Fruit fly (Drosophila melanogaster) whole organism, embryonic: ENCODE measurements around the gene GstT4.

Experiments used
- Abd-B ChIP-seq: fragments of 200-800 bp; sonication (Bioruptor generic); optimal IDR thresholded peaks from 2 replicates; lab custom pipeline; 2018; ENCODE audit warnings: missing biosample characterization, mild to moderate bottlenecking, missing genetic modification characterization, moderate library complexity
- BEAF-32 ChIP-seq: fragments of 200-800 bp; sonication (Bioruptor generic); optimal IDR thresholded peaks from 3 replicates; lab custom pipeline; 2017; ENCODE audit warnings: missing biosample characterization, missing genetic modification characterization, mild to moderate bottlenecking, moderate library complexity, missing genetic modification reagents
- BtbVII ChIP-seq: fragments of 200-800 bp; sonication (Bioruptor generic); optimal IDR thresholded peaks from 3 replicates; lab custom pipeline; 2017; ENCODE audit warnings: missing biosample characterization, mild to moderate bottlenecking, missing genetic modification characterization
- CG10462 ChIP-seq: fragments of 200-800 bp; sonication (Bioruptor generic); optimal IDR thresholded peaks from 2 replicates; lab custom pipeline; 2016; ENCODE audit warnings: missing biosample characterization, missing genetic modification characterization
- CG10543 ChIP-seq: fragments of 200-800 bp; sonication (Bioruptor generic); optimal IDR thresholded peaks from 3 replicates; lab custom pipeline; 2017; ENCODE audit warnings: missing biosample characterization, mild to moderate bottlenecking, missing genetic modification characterization, moderate library complexity
- CG11085 ChIP-seq: fragments of 200-800 bp; sonication (Bioruptor generic); IDR thresholded peaks from 2 replicates; pipeline ENCODE4 v1.3.6; 2022; ENCODE audit warnings: missing biosample characterization, missing genetic modification characterization
- CG12299 ChIP-seq: fragments of 200-800 bp; sonication (Bioruptor generic); optimal IDR thresholded peaks from 2 replicates; lab custom pipeline; 2018; ENCODE audit warnings: missing biosample characterization, mild to moderate bottlenecking, missing genetic modification characterization
- CG13296 ChIP-seq: fragments of 200-800 bp; sonication (Bioruptor generic); optimal IDR thresholded peaks from 3 replicates; lab custom pipeline; 2018; ENCODE audit warnings: missing biosample characterization, mild to moderate bottlenecking, missing genetic modification characterization
- CG14441 ChIP-seq: fragments of 200-800 bp; sonication (Bioruptor generic); IDR thresholded peaks from 2 replicates; pipeline ENCODE4 v1.3.6; 2022; ENCODE audit warnings: missing biosample characterization, missing genetic modification characterization
- CG1529 ChIP-seq: fragments of 200-800 bp; sonication (Bioruptor generic); optimal IDR thresholded peaks from 3 replicates; lab custom pipeline; 2018; ENCODE audit warnings: missing biosample characterization, missing genetic modification characterization
- CG15696 ChIP-seq: fragments of 200-800 bp; sonication (Bioruptor generic); optimal IDR thresholded peaks from 2 replicates; lab custom pipeline; 2019; ENCODE audit warnings: missing biosample characterization, mild to moderate bottlenecking, missing genetic modification characterization, moderate library complexity
- CG17829 ChIP-seq: fragments of 200-800 bp; optimal IDR thresholded peaks from 2 replicates; lab custom pipeline; 2019; ENCODE audit warnings: missing biosample characterization, mild to moderate bottlenecking, missing genetic modification characterization, moderate library complexity
- CG18599 ChIP-seq: fragments of 200-800 bp; sonication (Bioruptor generic); optimal IDR thresholded peaks from 3 replicates; lab custom pipeline; 2017; ENCODE audit warnings: missing biosample characterization, missing genetic modification characterization, mild to moderate bottlenecking, moderate library complexity, missing genetic modification reagents
- CG2129 ChIP-seq: fragments of 200-800 bp; sonication (Bioruptor generic); IDR thresholded peaks from 2 replicates; pipeline ENCODE4 v1.3.6; 2022; ENCODE audit warnings: missing biosample characterization, missing genetic modification characterization; ENCODE audit not compliant: partially characterized antibody
- CG3847 ChIP-seq: fragments of 200-800 bp; sonication (Bioruptor generic); IDR thresholded peaks from 2 replicates; pipeline ENCODE4 v1.3.6; 2022; ENCODE audit warnings: missing biosample characterization, missing genetic modification characterization
- CG4424 ChIP-seq: fragments of 200-800 bp; sonication (Bioruptor generic); optimal IDR thresholded peaks from 3 replicates; lab custom pipeline; 2016; ENCODE audit warnings: missing biosample characterization, missing genetic modification characterization
- CG6175 ChIP-seq: fragments of 200-800 bp; sonication (Bioruptor generic); IDR thresholded peaks from 3 replicates; pipeline ENCODE4 v1.3.6; 2022; ENCODE audit warnings: missing biosample characterization, missing genetic modification characterization
- CG7987 ChIP-seq: fragments of 200-800 bp; sonication (Bioruptor generic); optimal IDR thresholded peaks from 2 replicates; lab custom pipeline; 2018; ENCODE audit warnings: missing biosample characterization, mild to moderate bottlenecking, missing genetic modification characterization, moderate library complexity
- CG8089 ChIP-seq: fragments of 200-800 bp; sonication (Bioruptor generic); optimal IDR thresholded peaks from 3 replicates; lab custom pipeline; 2016; ENCODE audit warnings: missing biosample characterization, missing genetic modification characterization
- CG9437 ChIP-seq: fragments of 200-800 bp; sonication (Bioruptor generic); optimal IDR thresholded peaks from 2 replicates; lab custom pipeline; 2018; ENCODE audit warnings: missing biosample characterization, mild to moderate bottlenecking, missing genetic modification characterization
- Dip3 ChIP-seq: fragments of 200-800 bp; sonication (Bioruptor generic); optimal IDR thresholded peaks from 3 replicates; lab custom pipeline; 2016; ENCODE audit warnings: missing biosample characterization, missing genetic modification characterization
- E2f2 ChIP-seq: fragments of 200-800 bp; sonication (Bioruptor generic); IDR thresholded peaks from 2 replicates; pipeline ENCODE4 v1.3.6; 2022; ENCODE audit warnings: missing biosample characterization, missing genetic modification characterization
- Ets65A ChIP-seq: fragments of 200-800 bp; sonication (Bioruptor generic); peaks from one replicate; lab custom pipeline; 2016; ENCODE audit warnings: missing biosample characterization, missing genetic modification characterization
- Ets97D ChIP-seq: fragments of 200-800 bp; sonication (Bioruptor generic); optimal IDR thresholded peaks from 3 replicates; lab custom pipeline; 2016; ENCODE audit warnings: missing biosample characterization, missing genetic modification characterization
- Hsf ChIP-seq: fragments of 200-800 bp; sonication (Bioruptor generic); optimal IDR thresholded peaks from 3 replicates; lab custom pipeline; 2016; ENCODE audit warnings: missing biosample characterization, missing genetic modification characterization
- MTF-1 ChIP-seq: fragments of 200-800 bp; sonication (Bioruptor generic); optimal IDR thresholded peaks from 2 replicates; lab custom pipeline; 2018; ENCODE audit warnings: missing biosample characterization, mild to moderate bottlenecking, missing genetic modification characterization, borderline replicate concordance
- Mad ChIP-seq: fragments of 200-800 bp; sonication (Bioruptor generic); optimal IDR thresholded peaks from 2 replicates; lab custom pipeline; 2016; ENCODE audit warnings: missing biosample characterization, missing genetic modification characterization
- Nf-YB ChIP-seq: fragments of 200-800 bp; sonication (Bioruptor generic); optimal IDR thresholded peaks from 3 replicates; lab custom pipeline; 2019; ENCODE audit warnings: missing biosample characterization, mild to moderate bottlenecking, missing genetic modification characterization, moderate library complexity
- Poxn ChIP-seq: fragments of 200-800 bp; sonication (Bioruptor generic); IDR thresholded peaks from 2 replicates; pipeline ENCODE4 v1.3.6; 2022; ENCODE audit warnings: missing biosample characterization, missing genetic modification characterization
- Ptx1 ChIP-seq: fragments of 200-800 bp; sonication (Bioruptor generic); IDR thresholded peaks from 2 replicates; pipeline ENCODE4 v1.3.6; 2022; ENCODE audit warnings: missing biosample characterization, missing genetic modification characterization
- Rfx ChIP-seq: fragments of 200-800 bp; sonication (Bioruptor generic); IDR thresholded peaks from 2 replicates; pipeline ENCODE4 v1.3.6; 2022; ENCODE audit warnings: missing biosample characterization, missing genetic modification characterization
- Scr ChIP-seq: fragments of 200-800 bp; sonication (Bioruptor generic); IDR thresholded peaks from 2 replicates; pipeline ENCODE4 v1.3.6; 2022; ENCODE audit warnings: missing biosample characterization, missing genetic modification characterization; ENCODE audit not compliant: partially characterized antibody
- Sox100B ChIP-seq: fragments of 200-800 bp; sonication (Bioruptor generic); optimal IDR thresholded peaks from 3 replicates; lab custom pipeline; 2018; ENCODE audit warnings: missing biosample characterization, mild to moderate bottlenecking, missing genetic modification characterization
- Spps ChIP-seq: fragments of 200-800 bp; sonication (Bioruptor generic); optimal IDR thresholded peaks from 2 replicates; lab custom pipeline; 2018; ENCODE audit warnings: missing biosample characterization, mild to moderate bottlenecking, missing genetic modification characterization
- dimm ChIP-seq: fragments of 200-800 bp; sonication (Bioruptor generic); IDR thresholded peaks from 2 replicates; pipeline ENCODE4 v1.3.6; 2022; ENCODE audit warnings: missing biosample characterization, missing genetic modification characterization
- fd96Cb ChIP-seq: fragments of 200-800 bp; sonication (Bioruptor generic); optimal IDR thresholded peaks from 2 replicates; lab custom pipeline; 2018; ENCODE audit warnings: missing biosample characterization, mild to moderate bottlenecking, missing genetic modification characterization, moderate library complexity
- fu2 ChIP-seq: fragments of 200-800 bp; sonication (Bioruptor generic); optimal IDR thresholded peaks from 2 replicates; lab custom pipeline; 2016; ENCODE audit warnings: missing biosample characterization, missing genetic modification characterization
- gem ChIP-seq: fragments of 200-800 bp; sonication (Bioruptor generic); optimal IDR thresholded peaks from 2 replicates; lab custom pipeline; 2019; ENCODE audit warnings: missing biosample characterization, mild to moderate bottlenecking, missing genetic modification characterization, moderate library complexity
- grn ChIP-seq: fragments of 200-800 bp; sonication (Bioruptor generic); optimal IDR thresholded peaks from 3 replicates; lab custom pipeline; 2017; ENCODE audit warnings: missing biosample characterization, missing genetic modification characterization
- hb ChIP-seq: fragments of 200-800 bp; sonication (Bioruptor generic); IDR thresholded peaks from 3 replicates; pipeline ENCODE4 v1.3.6; 2022; ENCODE audit warnings: missing biosample characterization, missing genetic modification characterization; ENCODE audit not compliant: partially characterized antibody
- lov ChIP-seq, 2 experiments: fragments of 200-800 bp in 1 of 2; fragments of >200 bp in 1 of 2; sonication (Bioruptor generic) in 1 of 2; IDR thresholded peaks in 1 of 2; optimal IDR thresholded peaks in 1 of 2; 2 replicates in 1 of 2; 3 replicates in 1 of 2; pipeline versions ENCODE4 v1.3.6 to Lab custom; 2017 to 2022; ENCODE audit warnings: missing biosample characterization in 1 of 2, missing genetic modification characterization in 1 of 2
- nom ChIP-seq: fragments of 200-800 bp; sonication (Bioruptor generic); optimal IDR thresholded peaks from 2 replicates; lab custom pipeline; 2017; ENCODE audit warnings: missing biosample characterization, missing genetic modification characterization, mild to moderate bottlenecking, moderate library complexity, missing genetic modification reagents
- ranshi ChIP-seq: fragments of 200-800 bp; sonication (Bioruptor generic); IDR thresholded peaks from 2 replicates; pipeline ENCODE4 v1.3.6; 2022; ENCODE audit warnings: missing biosample characterization, missing genetic modification characterization
- sisA ChIP-seq: fragments of 200-800 bp; sonication (Bioruptor generic); IDR thresholded peaks from 2 replicates; pipeline ENCODE4 v1.3.6; 2022; ENCODE audit warnings: missing biosample characterization, missing genetic modification characterization
- slp2 ChIP-seq: fragments of 200-800 bp; sonication (Bioruptor generic); optimal IDR thresholded peaks from 2 replicates; lab custom pipeline; 2016; ENCODE audit warnings: missing biosample characterization, missing genetic modification characterization
- ssp ChIP-seq: fragments of 200-800 bp; sonication (Bioruptor generic); IDR thresholded peaks from 2 replicates; pipeline ENCODE4 v1.3.6; 2022; ENCODE audit warnings: missing biosample characterization, missing genetic modification characterization
- trh ChIP-seq: fragments of 200-800 bp; sonication (Bioruptor generic); optimal IDR thresholded peaks from 2 replicates; lab custom pipeline; 2016; ENCODE audit warnings: missing biosample characterization, missing genetic modification characterization
- vnd ChIP-seq: fragments of 200-800 bp; sonication (Bioruptor generic); IDR thresholded peaks from 3 replicates; pipeline ENCODE4 v1.3.6; 2022; ENCODE audit warnings: missing biosample characterization, missing genetic modification characterization; ENCODE audit not compliant: partially characterized antibody

Gene GstT4

dm6 chrX:13384583-13385342 is 19.8 kb upstream of the GstT4 start, which contains the start of the genes Rbp1-like and Tim9a:
Rbp1-like (minus strand) TSS chrX:13384877.
Tim9a (plus strand) TSS chrX:13385210.
- TF ChIP-seq Ptx1 (GFP tag; lab: Robert Waterston, UW) (0 out of 2 replicates have a peak, but pooled peaks have one; percentile 8), Mad (GFP tag; lab: Kevin White, UChicago) (peak; percentile 15), E2f2 (GFP tag; lab: Robert Waterston, UW) (peak; percentile 57), CG13296 (GFP tag; lab: Kevin White, UChicago) (peak; percentile 41), grn (GFP tag; lab: Kevin White, UChicago) (no peak), Poxn (GFP tag; lab: Robert Waterston, UW) (no peak), BEAF-32 (GFP tag; lab: Kevin White, UChicago) (peak; percentile 91), fd96Cb (tag; lab: Kevin White, UChicago) (no peak), CG18599 (GFP tag; lab: Kevin White, UChicago) (peak; percentile 63), CG3847 (peak; percentile 55), ssp (peak; percentile 42; the same call in 1 of the 2 replicates), Nf-YB (peak; percentile 41), Rfx (GFP tag; lab: Robert Waterston, UW) (peak; percentile 56), BtbVII (GFP tag; lab: Kevin White, UChicago) (peak; percentile 5), CG12299 (tag; lab: Kevin White, UChicago) (no peak), vnd (GFP tag; lab: Robert Waterston, UW) (peak; percentile 76), CG10462 (GFP tag; lab: Kevin White, UChicago) (no peak), Hsf (GFP tag; lab: Kevin White, UChicago) (peak; percentile 9), CG8089 (GFP tag; lab: Kevin White, UChicago) (no peak), Abd-B (peak; percentile 19), Ets97D (GFP tag; lab: Kevin White, UChicago) (peak; percentile 36), trh (GFP tag; lab: Kevin White, UChicago) (no peak), MTF-1 (GFP tag; lab: Kevin White, UChicago) (no peak), CG15696 (peak; percentile 34), CG11085 (GFP tag; lab: Robert Waterston, UW) (no peak), CG14441 (GFP tag; lab: Robert Waterston, UW) (no peak), gem (tag; lab: Kevin White, UChicago) (peak; percentile 53), Ets65A (peak; percentile 41), hb (GFP tag; lab: Robert Waterston, UW) (peak; percentile 45; the same call in 2 of the 3 replicates), CG10543 (GFP tag; lab: Kevin White, UChicago) (peak; percentile 61), sisA (no peak), Dip3 (no peak), CG2129 (GFP tag; lab: Robert Waterston, UW) (peak; percentile 54), CG7987 (GFP tag; lab: Kevin White, UChicago) (peak; percentile 13), Spps (no peak), dimm (GFP tag; lab: Robert Waterston, UW) (no peak), ranshi (GFP tag; lab: Robert Waterston, UW) (0 out of 2 replicates have a peak, but pooled peaks have one; percentile 12), CG1529 (GFP tag; lab: Kevin White, UChicago) (no peak), CG9437 (GFP tag; lab: Kevin White, UChicago) (peak; percentile 62), lov (optimal IDR thresholded peaks at IDR 0.05; lab: Kevin White, UChicago) (no peak), lov (GFP tag; IDR thresholded peaks at IDR 0.05; lab: Robert Waterston, UW) (no peak), CG4424 (GFP tag; lab: Kevin White, UChicago) (peak; percentile 39), CG17829 (tag; lab: Kevin White, UChicago) (peak; percentile 51), Scr (peak; percentile 86), CG6175 (GFP tag; lab: Robert Waterston, UW) (no peak), nom (peak; percentile 14), fu2 (GFP tag; lab: Kevin White, UChicago) (no peak), Sox100B (GFP tag; lab: Kevin White, UChicago) (peak; percentile 38), slp2 (GFP tag; lab: Kevin White, UChicago) (no peak)
